Worm (Caenorhabditis elegans) whole organism, late embryonic: ENCODE data around the gene nhr-253.

Experiments used
- ahr-1 ChIP-seq: sonication (generic microtip); optimal IDR thresholded peaks from 2 replicates; lab custom pipeline; 2016; ENCODE audit warnings: missing genetic modification characterization, missing compliant biosample characterization
- ama-1 ChIP-seq: fragments of 150-350 bp; optimal IDR thresholded peaks from 2 replicates; lab custom pipeline; 2014
- dve-1 ChIP-seq: sonication (generic microtip); optimal IDR thresholded peaks from 2 replicates; lab custom pipeline; 2017; ENCODE audit warnings: antibody characterized with exemption, mild to moderate bottlenecking, missing genetic modification characterization, missing compliant biosample characterization
- hlh-8 ChIP-seq: sonication (generic microtip); optimal IDR thresholded peaks from 2 replicates; lab custom pipeline; 2016; ENCODE audit warnings: missing genotype, missing genetic modification characterization, missing compliant biosample characterization
- tbx-2 ChIP-seq: sonication (generic microtip); optimal IDR thresholded peaks from 2 replicates; lab custom pipeline; 2016; ENCODE audit warnings: missing genetic modification characterization, missing compliant biosample characterization
- unc-3 ChIP-seq, 2 experiments: fragments of 200-800 bp in 1 of 2; sonication (Bioruptor generic) in 1 of 2; sonication (generic microtip) in 1 of 2; conservative IDR thresholded peaks in 1 of 2; optimal IDR thresholded peaks in 1 of 2; 2 replicates each; pipeline versions ENCODE4 v1.3.6 to Lab custom; 2016 to 2022; ENCODE audit warnings: missing compliant biosample characterization in 2 of 2, missing genetic modification characterization in 2 of 2, missing genetic modification reagents in 1 of 2
- unc-86 ChIP-seq: sonication (generic microtip); optimal IDR thresholded peaks from 2 replicates; lab custom pipeline; 2016; ENCODE audit warnings: missing genetic modification characterization, missing compliant biosample characterization

DNA sequence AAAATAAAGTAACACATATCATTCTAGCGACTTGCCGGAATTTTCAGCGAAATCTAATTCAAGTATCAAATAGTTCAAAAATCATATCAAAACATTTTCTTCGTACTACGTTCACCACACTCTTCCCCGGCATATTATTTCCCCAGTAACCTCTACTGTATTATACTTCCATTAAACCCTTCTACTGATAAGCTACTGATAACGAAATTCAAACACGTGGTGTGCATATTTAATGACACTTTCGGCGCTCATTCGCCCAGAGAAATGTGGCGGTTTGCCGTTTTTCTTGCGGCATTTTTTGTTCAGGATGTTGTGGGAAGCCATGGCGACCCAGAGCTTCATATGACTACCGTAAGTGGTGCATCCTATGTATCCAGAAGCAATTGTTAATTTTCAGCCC lies 10.9 kb upstream of the nhr-253 start, which contains the start of gene lipl-5:
- TF ChIP-seq unc-86 (tag; lab: Kevin White, UChicago) (no peak), ahr-1 (tag; lab: Kevin White, UChicago) (no peak), dve-1 (tag; lab: Kevin White, UChicago) (no peak), unc-3 (GFP tag; conservative IDR thresholded peaks at IDR 0.05; lab: Robert Waterston, UW) (no peak), unc-3 (tag; optimal IDR thresholded peaks at IDR 0.05; lab: Kevin White, UChicago) (no peak), hlh-8 (tag; lab: Kevin White, UChicago) (no peak), tbx-2 (no peak), ama-1 (lab: Kevin White, UChicago) (no peak)
